Fruit fly (Drosophila melanogaster) whole organism: Measurements from ENCODE around the gene CG4577.

Experiments
- CG8478 ChIP-seq: fragments of >200 bp; optimal IDR thresholded peaks from 2 replicates; lab custom pipeline; 2018; ENCODE audit warnings: inconsistent platforms
- pan ChIP-seq: fragments of >200 bp; optimal IDR thresholded peaks from 2 replicates; lab custom pipeline; 2017
- usp ChIP-seq: fragments of >200 bp; optimal IDR thresholded peaks from 2 replicates; lab custom pipeline; 2017; ENCODE audit warnings: missing biosample characterization, missing genetic modification characterization, mixed read lengths

dm6 chr2L:1118880-1119809, 15.3 kb upstream of the CG4577 start:
- peak; percentile 96 for TF ChIP-seq pan (lab: Kevin White, UChicago)
- no peak for TF ChIP-seq CG8478 (lab: Kevin White, UChicago)
- TF ChIP-seq usp (GFP tag; lab: Kevin White, UChicago), result no peak
